Worm (Caenorhabditis elegans): ENCODE results near the gene W06H8.2.
A peak's percentile ranks its signal among the peaks of the same experiment; 100 is the strongest.

Gene W06H8.2

DNA sequence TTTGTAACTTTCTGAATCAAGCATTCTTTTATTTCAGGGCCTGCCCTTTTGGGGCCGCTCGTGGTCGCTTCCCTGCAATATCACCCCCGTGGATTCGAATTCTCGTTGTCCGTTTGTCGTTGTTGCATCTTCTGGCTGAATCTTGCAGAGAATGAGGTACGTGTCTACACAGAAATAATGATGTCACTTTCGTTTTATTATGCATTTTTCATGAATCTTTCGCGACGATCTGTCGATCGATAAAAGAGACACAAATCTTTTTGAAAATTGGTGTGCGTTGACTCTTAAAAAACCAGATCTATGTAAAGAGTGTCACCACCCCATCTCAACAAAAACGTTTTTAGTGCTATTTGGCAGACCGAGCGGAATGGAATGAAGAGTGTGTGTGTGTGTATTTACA is 42.6 kb downstream of the W06H8.2 start:
- TF ChIP-seq lsy-2 (tag; optimal IDR thresholded peaks at IDR 0.05) (no peak), mep-1 (tag; optimal IDR thresholded peaks at IDR 0.05) (no peak), egl-27 (tag; optimal IDR thresholded peaks at IDR 0.05) (no peak), mab-9 (GFP tag; IDR thresholded peaks at IDR 0.05) (no peak), ceh-88 (GFP tag; IDR thresholded peaks at IDR 0.05) (no peak), aly-2 (tag; optimal IDR thresholded peaks at IDR 0.05) (no peak), mdl-1 (tag; optimal IDR thresholded peaks at IDR 0.05) (no peak), F16B12.6 (tag; optimal IDR thresholded peaks at IDR 0.05) (no peak), nhr-47 (tag; optimal IDR thresholded peaks at IDR 0.05) (no peak), xbp-1 (tag; optimal IDR thresholded peaks at IDR 0.05) (no peak), lin-15B (tag; optimal IDR thresholded peaks at IDR 0.05) (no peak), blmp-1 (tag; optimal IDR thresholded peaks at IDR 0.05) (peak; percentile 25), nhr-71 (tag; optimal IDR thresholded peaks at IDR 0.05) (no peak), C04F5.9 (tag; optimal IDR thresholded peaks at IDR 0.05) (no peak), nhr-11 (tag; optimal IDR thresholded peaks at IDR 0.05) (no peak), nhr-85 (tag) (peak; percentile 71), Y116A8C.19 (tag; optimal IDR thresholded peaks at IDR 0.05; ENCODE audit: borderline replicate concordance) (no peak), C34B4.2 (tag; optimal IDR thresholded peaks at IDR 0.05) (no peak), lin-14 (GFP tag; optimal IDR thresholded peaks at IDR 0.05) (peak; percentile 17)

DNA sequence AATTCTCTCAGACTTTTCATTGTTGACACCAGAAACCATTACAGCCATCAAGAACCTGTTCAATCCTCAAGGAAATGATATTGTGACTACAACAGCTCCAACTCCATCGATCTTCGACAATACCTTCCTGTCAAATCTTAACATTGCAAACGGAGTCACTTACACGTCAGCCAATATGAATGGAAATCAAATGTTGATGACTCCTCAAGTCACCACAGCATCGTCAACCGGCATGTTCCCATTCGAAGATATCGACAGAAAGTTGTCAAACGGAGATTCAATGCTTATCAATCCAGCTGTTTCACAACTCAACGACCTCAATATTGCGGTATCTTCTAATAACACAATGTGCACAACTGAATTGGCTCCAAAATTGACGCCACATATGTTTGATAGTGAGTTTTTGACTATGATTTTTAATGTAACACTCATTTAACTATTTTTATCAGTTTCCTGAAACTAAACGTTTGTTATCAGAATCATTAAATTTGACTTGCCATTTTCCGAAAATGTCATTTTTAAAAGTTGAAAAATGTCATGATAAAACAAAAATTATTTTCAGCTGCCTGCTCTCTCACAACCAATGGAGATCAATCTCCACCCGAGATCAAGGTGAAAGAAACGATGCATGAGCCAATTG is 44.5 kb downstream of the W06H8.2 start:
- TF ChIP-seq irx-1 (tag; optimal IDR thresholded peaks at IDR 0.05) (no peak), elt-2 (tag; optimal IDR thresholded peaks at IDR 0.05) (peak; percentile 66)

DNA sequence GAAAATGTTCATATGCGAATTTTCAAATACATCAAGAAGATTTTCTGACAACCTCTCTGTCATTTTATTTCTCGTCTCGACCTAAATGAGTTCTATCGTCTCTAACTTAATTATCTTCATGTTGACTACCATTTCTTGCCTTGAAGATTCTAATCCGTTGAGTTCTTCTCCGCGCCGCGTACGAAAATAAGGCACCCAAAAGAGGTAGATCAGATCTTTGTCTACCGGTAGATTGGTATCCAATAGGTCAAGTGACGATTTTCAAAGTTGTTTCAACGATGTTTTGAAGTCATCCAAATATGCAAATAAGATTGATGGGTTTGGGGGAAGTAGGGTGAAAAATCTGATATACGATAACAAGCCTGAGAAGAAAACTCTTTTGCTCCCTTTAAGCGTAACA is 47.4 kb downstream of the W06H8.2 start:
- TF ChIP-seq nhr-85 (tag), result peak; percentile 92
- TF ChIP-seq lin-14 (GFP tag; optimal IDR thresholded peaks at IDR 0.05), result peak; percentile 65
- peak; percentile 26 for TF ChIP-seq nhr-20 (tag; optimal IDR thresholded peaks at IDR 0.05)
- no peak for TF ChIP-seq fos-1 (tag; optimal IDR thresholded peaks at IDR 0.05)
- TF ChIP-seq jun-1 (tag; optimal IDR thresholded peaks at IDR 0.05), result no peak
- TF ChIP-seq unc-86 (tag; optimal IDR thresholded peaks at IDR 0.05), result no peak
- peak; percentile 4 for TF ChIP-seq efl-3 (GFP tag; optimal IDR thresholded peaks at IDR 0.05)
- TF ChIP-seq ceh-88 (GFP tag; IDR thresholded peaks at IDR 0.05), result no peak
- TF ChIP-seq snu-23 (GFP tag; optimal IDR thresholded peaks at IDR 0.05), result peak; percentile 9
- no peak for TF ChIP-seq egl-27 (tag; optimal IDR thresholded peaks at IDR 0.05)
- no peak for TF ChIP-seq nhr-237 (tag; optimal IDR thresholded peaks at IDR 0.05)
